Fruit fly (Drosophila melanogaster) whole organism, wandering third instar larva: Measurements from ENCODE around the gene CG43098.

Source experiments
- Dfd ChIP-seq: fragments of >200 bp; optimal IDR thresholded peaks from 2 replicates; lab custom pipeline; 2017; ENCODE audit warnings: missing biosample characterization, missing genetic modification characterization
- Dif ChIP-seq: fragments of 200-275, 200-300 bp; sonication (Bioruptor generic); optimal IDR thresholded peaks from 2 replicates; lab custom pipeline; 2018; ENCODE audit warnings: missing biosample characterization, missing genetic modification characterization; ENCODE audit not compliant: partially characterized antibody
- Hr83 ChIP-seq: fragments of 200-300 bp; sonication (Bioruptor generic); optimal IDR thresholded peaks from 2 replicates; lab custom pipeline; 2016; ENCODE audit warnings: missing biosample characterization, mild to moderate bottlenecking, missing genetic modification characterization, moderate library complexity; ENCODE audit not compliant: poor library complexity, severe bottlenecking
- Mio ChIP-seq: sonication (Bioruptor generic); optimal IDR thresholded peaks from 2 replicates; lab custom pipeline; 2016; ENCODE audit warnings: missing biosample characterization, missing genetic modification characterization
- Myc ChIP-seq: fragments of >200 bp; optimal IDR thresholded peaks from 2 replicates; lab custom pipeline; 2017
- br ChIP-seq: fragments of 200-800 bp; sonication (Bioruptor generic); optimal IDR thresholded peaks from 2 replicates; lab custom pipeline; 2016; ENCODE audit warnings: missing biosample characterization, missing genetic modification characterization
- fru ChIP-seq: fragments of 200-800 bp; sonication (Bioruptor generic); optimal IDR thresholded peaks from 3 replicates; lab custom pipeline; 2016; ENCODE audit warnings: missing biosample characterization, mild to moderate bottlenecking, missing genetic modification characterization
- lola ChIP-seq: fragments of >200 bp; optimal IDR thresholded peaks from 2 replicates; lab custom pipeline; 2017; ENCODE audit warnings: missing biosample characterization, missing genetic modification characterization
- pan ChIP-seq: fragments of >200 bp; optimal IDR thresholded peaks from 2 replicates; lab custom pipeline; 2017
- psq ChIP-seq: fragments of 200-800 bp; sonication (Bioruptor generic); optimal IDR thresholded peaks from 3 replicates; lab custom pipeline; 2017; ENCODE audit warnings: missing biosample characterization, mild to moderate bottlenecking, missing genetic modification characterization, moderate library complexity
- sv ChIP-seq: fragments of 200-800 bp; sonication (Bioruptor generic); optimal IDR thresholded peaks from 3 replicates; lab custom pipeline; 2016; ENCODE audit warnings: missing biosample characterization, missing genetic modification characterization
- tai ChIP-seq: sonication (Bioruptor generic); optimal IDR thresholded peaks from 2 replicates; lab custom pipeline; 2016; ENCODE audit warnings: missing biosample characterization, missing genetic modification characterization

DNA sequence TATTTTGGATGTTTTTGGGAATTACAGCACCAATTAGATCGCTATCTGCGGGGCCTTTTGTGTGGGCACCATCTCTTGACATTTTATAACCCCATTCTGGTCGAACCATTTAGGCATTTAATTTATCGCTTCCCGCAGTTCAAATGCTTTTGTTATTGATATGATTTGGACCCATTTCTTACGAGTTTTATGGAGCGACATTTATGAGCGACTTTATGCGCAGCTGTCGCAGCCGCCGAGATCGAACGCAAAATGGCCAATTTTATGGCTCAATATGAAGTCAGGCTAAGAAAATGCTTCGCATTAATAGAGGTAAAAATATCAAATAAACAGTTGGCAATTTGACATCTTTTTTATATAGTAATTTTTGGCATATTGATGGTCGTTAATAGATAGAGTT lies 18.0 kb upstream of the CG43098 start:
- no peak for TF ChIP-seq sv
- TF ChIP-seq psq (GFP tag; lab: Kevin White, UChicago), result no peak
- no peak for TF ChIP-seq lola (GFP tag; lab: Kevin White, UChicago)
- no peak for TF ChIP-seq pan (lab: Kevin White, UChicago)
- TF ChIP-seq fru (GFP tag; lab: Kevin White, UChicago), result no peak
- no peak for TF ChIP-seq Hr83 (GFP tag; lab: Kevin White, UChicago)
- no peak for TF ChIP-seq Dfd (GFP tag; lab: Kevin White, UChicago)
- no peak for TF ChIP-seq Myc (lab: Kevin White, UChicago)
- TF ChIP-seq tai (GFP tag; lab: Kevin White, UChicago), result no peak
- no peak for TF ChIP-seq Dif (GFP tag; lab: Kevin White, UChicago)
- TF ChIP-seq Mio (GFP tag; lab: Kevin White, UChicago), result no peak
- TF ChIP-seq br (GFP tag; lab: Kevin White, UChicago), result no peak
